Worm (Caenorhabditis elegans): ENCODE measurements around the gene gst-30.

The gst-30 gene

DNA sequence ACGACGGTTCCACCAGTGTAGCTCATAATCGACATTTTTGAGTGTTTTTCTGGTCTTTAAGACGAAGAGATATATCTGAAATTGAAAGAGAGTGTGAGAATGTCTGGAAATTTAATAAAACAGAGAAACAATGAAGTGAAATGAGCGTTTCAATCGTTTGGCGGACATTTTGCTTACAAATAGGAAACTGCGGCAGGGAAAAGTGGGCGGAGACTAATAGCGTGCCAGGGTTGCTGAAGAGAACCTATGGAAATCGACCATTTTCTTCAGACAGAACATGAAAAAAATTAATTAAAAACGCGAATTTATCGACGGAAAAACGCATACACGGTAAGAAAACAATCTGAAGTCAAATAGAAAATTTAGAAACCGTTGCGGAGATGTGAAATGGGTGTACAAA, 20.5 kb upstream of the gst-30 start, which contains the start of gene pbs-3 (continued):
- TF ChIP-seq ztf-7 (tag; optimal IDR thresholded peaks at IDR 0.05) (no peak), Y105C5A.15 (GFP tag; IDR thresholded peaks at IDR 0.05) (no peak), lin-1 (GFP tag; IDR thresholded peaks at IDR 0.05) (no peak), daf-8 (GFP tag; IDR thresholded peaks at IDR 0.05) (no peak), skn-1 (tag; optimal IDR thresholded peaks at IDR 0.05) (no peak), fkh-10 (GFP tag; optimal IDR thresholded peaks at IDR 0.05) (no peak), nhr-11 (tag; optimal IDR thresholded peaks at IDR 0.05) (peak; percentile 50), lin-29 (GFP tag; IDR thresholded peaks at IDR 0.05) (no peak), lsy-2 (tag; optimal IDR thresholded peaks at IDR 0.05) (peak in 1 of 2 experiments; percentile 81), zag-1 (tag; optimal IDR thresholded peaks at IDR 0.05) (no peak), mdl-1 (tag; optimal IDR thresholded peaks at IDR 0.05) (peak in 1 of 2 experiments; percentile 5), duxl-1 (tag; optimal IDR thresholded peaks at IDR 0.05; ENCODE audit: poor library complexity) (no peak), ZK546.5 (tag; optimal IDR thresholded peaks at IDR 0.05) (no peak), mes-2 (tag; optimal IDR thresholded peaks at IDR 0.05; ENCODE audit: poor library complexity, severe bottlenecking) (peak; percentile 95), lin-15B (tag; optimal IDR thresholded peaks at IDR 0.05) (no peak), daf-19 (GFP tag; conservative IDR thresholded peaks at IDR 0.05) (no peak), php-3 (GFP tag; IDR thresholded peaks at IDR 0.05) (no peak), mxl-2 (GFP tag; conservative IDR thresholded peaks at IDR 0.05) (no peak), mdt-29 (GFP tag; IDR thresholded peaks at IDR 0.05) (no peak), dve-1 (tag; optimal IDR thresholded peaks at IDR 0.05; ENCODE audit: insufficient read depth) (peak; percentile 66), arid-1 (GFP tag; conservative IDR thresholded peaks at IDR 0.05) (no peak), lin-39 (tag; optimal IDR thresholded peaks at IDR 0.05) (no peak), pqm-1 (tag; optimal IDR thresholded peaks at IDR 0.05) (no peak), pha-4 (GFP tag; IDR thresholded peaks at IDR 0.05) (no peak), pha-4 (tag; optimal IDR thresholded peaks at IDR 0.05) (no peak), madf-9 (GFP tag; conservative IDR thresholded peaks at IDR 0.05) (no peak), snpc-4 (tag; optimal IDR thresholded peaks at IDR 0.05) (no peak), dmd-9 (GFP tag; IDR thresholded peaks at IDR 0.05) (no peak), spr-1 (tag; optimal IDR thresholded peaks at IDR 0.05) (no peak), D1046.2 (GFP tag; IDR thresholded peaks at IDR 0.05) (no peak), lin-13 (GFP tag; optimal IDR thresholded peaks at IDR 0.05) (peak; percentile 58), mxl-3 (GFP tag; optimal IDR thresholded peaks at IDR 0.05) (peak; percentile 12), jun-1 (tag; optimal IDR thresholded peaks at IDR 0.05) (no peak), unc-130 (GFP tag; optimal IDR thresholded peaks at IDR 0.05) (peak; percentile 83), nhr-41 (GFP tag; IDR thresholded peaks at IDR 0.05) (no peak), Y48G9A.11 (GFP tag; IDR thresholded peaks at IDR 0.05) (0 out of 2 replicates have a peak, but pooled peaks have one; percentile 19), rbr-2 (tag; optimal IDR thresholded peaks at IDR 0.05) (peak; percentile 2), vab-7 (GFP tag; IDR thresholded peaks at IDR 0.05) (peak; percentile 54; the same call in 1 of the 2 replicates), lir-3 (tag; optimal IDR thresholded peaks at IDR 0.05) (no peak), ama-1 (optimal IDR thresholded peaks at IDR 0.05) (peak; percentile 66), ceh-44 (GFP tag; IDR thresholded peaks at IDR 0.05) (no peak), zip-11 (GFP tag; IDR thresholded peaks at IDR 0.05) (no peak), F10B5.3 (tag; optimal IDR thresholded peaks at IDR 0.05) (no peak), tra-1 (GFP tag; IDR thresholded peaks at IDR 0.05) (no peak), zfp-2 (tag; optimal IDR thresholded peaks at IDR 0.05) (no peak), nhr-10 (tag; optimal IDR thresholded peaks at IDR 0.05) (no peak), F26F4.8 (GFP tag; conservative IDR thresholded peaks at IDR 0.05) (no peak), cey-2 (tag; optimal IDR thresholded peaks at IDR 0.05; ENCODE audit: borderline replicate concordance, insufficient read depth) (no peak), gei-8 (GFP tag; optimal IDR thresholded peaks at IDR 0.05) (no peak), nhr-6 (tag; optimal IDR thresholded peaks at IDR 0.05) (peak; percentile 82), nhr-28 (tag; optimal IDR thresholded peaks at IDR 0.05) (peak; percentile 62), daf-12 (tag; optimal IDR thresholded peaks at IDR 0.05) (no peak)

All from whole organism, L4 larva.